Fruit fly (Drosophila melanogaster) whole organism, embryonic: ENCODE results near the gene Elal.

ENCODE experiments used
- Antp ChIP-seq: fragments of 200-800 bp; sonication (Bioruptor generic); optimal IDR thresholded peaks from 3 replicates; lab custom pipeline; 2016; ENCODE audit warnings: missing biosample characterization, missing genetic modification characterization
- Awh ChIP-seq: fragments of 200-800 bp; sonication (Bioruptor generic); IDR thresholded peaks from 2 replicates; pipeline ENCODE4, ENCODE4 v1.3.6; 2022; ENCODE audit warnings: missing biosample characterization, missing genetic modification characterization
- CG10274 ChIP-seq: fragments of 200-800 bp; sonication (Bioruptor generic); optimal IDR thresholded peaks from 3 replicates; lab custom pipeline; 2017; ENCODE audit warnings: missing biosample characterization, mild to moderate bottlenecking, missing genetic modification characterization
- CG11456 ChIP-seq: fragments of 200-800 bp; sonication (Bioruptor generic); IDR thresholded peaks from 3 replicates; pipeline ENCODE4 v1.3.6; 2022; ENCODE audit warnings: missing biosample characterization, missing genetic modification characterization
- CG14710 ChIP-seq: fragments of 200-800 bp; sonication (Bioruptor generic); optimal IDR thresholded peaks from 3 replicates; lab custom pipeline; 2019; ENCODE audit warnings: missing biosample characterization, mild to moderate bottlenecking, missing genetic modification characterization, moderate library complexity
- CG15479 ChIP-seq: fragments of 200-800 bp; sonication (Bioruptor generic); optimal IDR thresholded peaks from 3 replicates; lab custom pipeline; 2019; ENCODE audit warnings: missing biosample characterization, mild to moderate bottlenecking, missing genetic modification characterization, moderate library complexity
- CG16863 ChIP-seq: fragments of 200-800 bp; sonication (Bioruptor generic); optimal IDR thresholded peaks from 3 replicates; lab custom pipeline; 2016; ENCODE audit warnings: missing biosample characterization, missing genetic modification characterization
- CG18764 ChIP-seq: fragments of 200-800 bp; sonication (Bioruptor generic); optimal IDR thresholded peaks from 3 replicates; lab custom pipeline; 2016; ENCODE audit warnings: missing biosample characterization, missing genetic modification characterization
- CG30403 ChIP-seq: fragments of 200-800 bp; sonication (Bioruptor generic); optimal IDR thresholded peaks from 3 replicates; lab custom pipeline; 2016; ENCODE audit warnings: missing biosample characterization, missing genetic modification characterization
- CG30431 ChIP-seq: fragments of 200-800 bp; sonication (Bioruptor generic); optimal IDR thresholded peaks from 2 replicates; lab custom pipeline; 2017; ENCODE audit warnings: missing biosample characterization, missing genetic modification characterization
- CG32532 ChIP-seq: fragments of 200-800 bp; sonication (Bioruptor generic); IDR thresholded peaks from 2 replicates; pipeline ENCODE4 v1.3.6; 2022; ENCODE audit warnings: missing biosample characterization, missing genetic modification characterization
- CG32772 ChIP-seq: fragments of 200-800 bp; sonication (Bioruptor generic); IDR thresholded peaks from 2 replicates; pipeline ENCODE4 v1.3.6; 2022; ENCODE audit warnings: missing biosample characterization, missing genetic modification characterization
- CG4404 ChIP-seq: fragments of 200-800 bp; sonication (Bioruptor generic); IDR thresholded peaks from 2 replicates; pipeline ENCODE4 v1.3.6; 2022; ENCODE audit warnings: missing biosample characterization, missing genetic modification characterization
- CG4820 ChIP-seq: fragments of 200-800 bp; sonication (Bioruptor generic); optimal IDR thresholded peaks from 3 replicates; lab custom pipeline; 2016; ENCODE audit warnings: missing biosample characterization, missing genetic modification characterization
- CG6175 ChIP-seq: fragments of 200-800 bp; sonication (Bioruptor generic); IDR thresholded peaks from 3 replicates; pipeline ENCODE4 v1.3.6; 2022; ENCODE audit warnings: missing biosample characterization, missing genetic modification characterization
- CG6813 ChIP-seq: fragments of 200-800 bp; sonication (Bioruptor generic); optimal IDR thresholded peaks from 2 replicates; lab custom pipeline; 2017; ENCODE audit warnings: missing biosample characterization, missing genetic modification characterization, mild to moderate bottlenecking, moderate library complexity, missing genetic modification reagents
- CG7556 ChIP-seq: fragments of 200-800 bp; sonication (Bioruptor generic); optimal IDR thresholded peaks from 2 replicates; lab custom pipeline; 2017; ENCODE audit warnings: missing biosample characterization, mild to moderate bottlenecking, missing genetic modification characterization
- CG9609 ChIP-seq: fragments of 200-800 bp; sonication (Bioruptor generic); optimal IDR thresholded peaks from 3 replicates; lab custom pipeline; 2016; ENCODE audit warnings: missing biosample characterization, missing genetic modification characterization
- Dip2 ChIP-seq: fragments of 200-800 bp; sonication (Bioruptor generic); IDR thresholded peaks from 2 replicates; pipeline ENCODE4 v1.3.6; 2022; ENCODE audit warnings: missing biosample characterization, missing genetic modification characterization
- NK7.1 ChIP-seq: fragments of 200-800 bp; sonication (Bioruptor generic); optimal IDR thresholded peaks from 3 replicates; lab custom pipeline; 2016; ENCODE audit warnings: missing biosample characterization, missing genetic modification characterization
- Oaz ChIP-seq: fragments of 200-800 bp; sonication (Bioruptor generic); IDR thresholded peaks from 2 replicates; pipeline ENCODE4 v1.3.6; 2022; ENCODE audit warnings: missing biosample characterization, missing genetic modification characterization
- Opbp ChIP-seq: fragments of 200-800 bp; sonication (Bioruptor generic); IDR thresholded peaks from 3 replicates; pipeline ENCODE4 v1.3.6; 2022; ENCODE audit warnings: missing biosample characterization, missing genetic modification characterization; ENCODE audit not compliant: partially characterized antibody
- Xbp1 ChIP-seq: fragments of 200-800 bp; sonication (Bioruptor generic); optimal IDR thresholded peaks from 3 replicates; lab custom pipeline; 2016; ENCODE audit warnings: missing biosample characterization, mild to moderate bottlenecking, missing genetic modification characterization
- ab ChIP-seq: fragments of 200-800 bp; sonication (Bioruptor generic); optimal IDR thresholded peaks from 2 replicates; lab custom pipeline; 2016; ENCODE audit warnings: missing biosample characterization, missing genetic modification characterization
- ato ChIP-seq: fragments of 200-800 bp; sonication (Bioruptor generic); IDR thresholded peaks from 2 replicates; pipeline ENCODE4 v1.3.6; 2022; ENCODE audit warnings: missing biosample characterization, missing genetic modification characterization; ENCODE audit not compliant: partially characterized antibody
- az2 ChIP-seq: fragments of 200-800 bp; sonication (Bioruptor generic); optimal IDR thresholded peaks from 3 replicates; lab custom pipeline; 2016; ENCODE audit warnings: missing biosample characterization, missing genetic modification characterization
- caup ChIP-seq: fragments of 200-800 bp; sonication (Bioruptor generic); optimal IDR thresholded peaks from 3 replicates; lab custom pipeline; 2017; ENCODE audit warnings: missing biosample characterization, mild to moderate bottlenecking, missing genetic modification characterization, moderate library complexity; ENCODE audit not compliant: severe bottlenecking
- chn ChIP-seq: fragments of 200-800 bp; sonication (Bioruptor generic); optimal IDR thresholded peaks from 2 replicates; lab custom pipeline; 2016; ENCODE audit warnings: missing biosample characterization, missing genetic modification characterization
- crp ChIP-seq, 2 experiments: fragments of 200-800 bp; sonication (Bioruptor generic); optimal IDR thresholded peaks; 2 replicates in 1 of 2; 3 replicates in 1 of 2; lab custom pipeline; 2017; ENCODE audit warnings: missing biosample characterization in 2 of 2, missing genetic modification characterization in 2 of 2, mild to moderate bottlenecking in 1 of 2, moderate library complexity in 1 of 2
- dan ChIP-seq: fragments of 200-800 bp; sonication (Bioruptor generic); IDR thresholded peaks from 2 replicates; pipeline ENCODE4 v1.3.6; 2022; ENCODE audit warnings: missing biosample characterization, missing genetic modification characterization
- dati ChIP-seq: fragments of 200-800 bp; sonication (Bioruptor generic); IDR thresholded peaks from 2 replicates; pipeline ENCODE4 v1.3.6; 2022; ENCODE audit warnings: missing biosample characterization, missing genetic modification characterization
- eyg ChIP-seq: fragments of 200-800 bp; sonication (Bioruptor generic); optimal IDR thresholded peaks from 3 replicates; lab custom pipeline; 2016; ENCODE audit warnings: missing biosample characterization, missing genetic modification characterization
- fru ChIP-seq: fragments of >200 bp; optimal IDR thresholded peaks from 2 replicates; lab custom pipeline; 2017
- gcm ChIP-seq: fragments of 200-800 bp; sonication (Bioruptor generic); optimal IDR thresholded peaks from 2 replicates; lab custom pipeline; 2019; ENCODE audit warnings: missing biosample characterization, mild to moderate bottlenecking, missing genetic modification characterization, moderate library complexity
- grn ChIP-seq: fragments of 200-800 bp; sonication (Bioruptor generic); optimal IDR thresholded peaks from 3 replicates; lab custom pipeline; 2017; ENCODE audit warnings: missing biosample characterization, missing genetic modification characterization
- onecut ChIP-seq: fragments of 200-800 bp; sonication (Bioruptor generic); IDR thresholded peaks from 2 replicates; pipeline ENCODE4 v1.3.6; 2022; ENCODE audit warnings: missing biosample characterization, missing genetic modification characterization
- pan ChIP-seq, 4 experiments: fragments of >200 bp in 3 of 4; fragments of 200-800 bp in 1 of 4; sonication (Bioruptor generic) in 1 of 4; optimal IDR thresholded peaks in 3 of 4; IDR thresholded peaks in 1 of 4; 2 replicates each; pipeline versions ENCODE4 v1.3.6 to Lab custom; 2017 to 2022; ENCODE audit warnings: missing biosample characterization in 2 of 4, missing genetic modification characterization in 2 of 4, mixed read lengths in 1 of 4
- peb ChIP-seq: fragments of 200-800 bp; sonication (Bioruptor generic); IDR thresholded peaks from 2 replicates; pipeline ENCODE4 v1.3.6; 2022; ENCODE audit warnings: missing biosample characterization, missing genetic modification characterization
- pnt ChIP-seq: fragments of 200-800 bp; sonication (Bioruptor generic); optimal IDR thresholded peaks from 3 replicates; lab custom pipeline; 2016; ENCODE audit warnings: missing biosample characterization, missing genetic modification characterization
- sens ChIP-seq: fragments of 200-800 bp; sonication (Bioruptor generic); peaks from one replicate; lab custom pipeline; 2016; ENCODE audit warnings: missing biosample characterization, missing genetic modification characterization
- sim ChIP-seq: fragments of 200-800 bp; sonication (Bioruptor generic); IDR thresholded peaks from 2 replicates; pipeline ENCODE4 v1.3.6; 2022; ENCODE audit warnings: missing biosample characterization, missing genetic modification characterization
- sima ChIP-seq: fragments of 200-800 bp; sonication (Bioruptor generic); optimal IDR thresholded peaks from 2 replicates; lab custom pipeline; 2016; ENCODE audit warnings: missing biosample characterization, missing genetic modification characterization
- sqz ChIP-seq: fragments of 200-800 bp; sonication (Bioruptor generic); optimal IDR thresholded peaks from 3 replicates; lab custom pipeline; 2018; ENCODE audit warnings: missing biosample characterization, mild to moderate bottlenecking, missing genetic modification characterization
- tna ChIP-seq: fragments of 200-800 bp; sonication (Bioruptor generic); IDR thresholded peaks from 2 replicates; pipeline ENCODE4 v1.3.6; 2022; ENCODE audit warnings: missing biosample characterization, missing genetic modification characterization; ENCODE audit not compliant: partially characterized antibody
- vvl ChIP-seq: fragments of 200-800 bp; sonication (Bioruptor generic); IDR thresholded peaks from 2 replicates; pipeline ENCODE4 v1.3.6; 2022; ENCODE audit warnings: missing biosample characterization, missing genetic modification characterization
- z ChIP-seq: fragments of 200-800 bp; sonication (Bioruptor generic); IDR thresholded peaks from 3 replicates; pipeline ENCODE4 v1.3.6; 2022; ENCODE audit warnings: missing biosample characterization, missing genetic modification characterization
- zen ChIP-seq: fragments of 200-800 bp; sonication (Bioruptor generic); optimal IDR thresholded peaks from 3 replicates; lab custom pipeline; 2018; ENCODE audit warnings: missing biosample characterization, mild to moderate bottlenecking, missing genetic modification characterization, moderate library complexity
- zfh2 ChIP-seq: fragments of 200-800 bp; sonication (Bioruptor generic); optimal IDR thresholded peaks from 2 replicates; lab custom pipeline; 2016; ENCODE audit warnings: missing biosample characterization, missing genetic modification characterization

Elal gene

dm6 chr3R:24845952-24846848 lies 18.9 kb upstream of the Elal start:
- peak; percentile 76 for TF ChIP-seq gcm (GFP tag; lab: Kevin White, UChicago)
- TF ChIP-seq Awh (GFP tag; lab: Robert Waterston, UW), result peak; percentile 45; the same call in 1 of the 2 replicates
- TF ChIP-seq vvl (GFP tag; lab: Robert Waterston, UW), result 0 out of 2 replicates have a peak, but pooled peaks have one; percentile 19
- 0 out of 2 replicates have a peak, but pooled peaks have one; percentile 30 for TF ChIP-seq CG32772 (GFP tag; lab: Robert Waterston, UW)
- no peak for TF ChIP-seq caup (GFP tag; lab: Kevin White, UChicago)
- TF ChIP-seq sqz (GFP tag; lab: Kevin White, UChicago), result peak; percentile 80
- TF ChIP-seq CG15479 (GFP tag; lab: Kevin White, UChicago), result peak; percentile 53
- TF ChIP-seq z (GFP tag; lab: Robert Waterston, UW), result peak; percentile 64; the same call in 1 of the 3 replicates
- TF ChIP-seq CG10274, result no peak
- no peak for TF ChIP-seq chn (GFP tag; lab: Kevin White, UChicago)
- TF ChIP-seq peb, result no peak
- TF ChIP-seq sens (GFP tag; lab: Kevin White, UChicago), result peak; percentile 48
- TF ChIP-seq grn (GFP tag; lab: Kevin White, UChicago), result peak; percentile 61
- TF ChIP-seq sim (GFP tag; lab: Robert Waterston, UW), result no peak
- TF ChIP-seq fru (lab: Kevin White, UChicago), result no peak
- TF ChIP-seq zen, result peak; percentile 84

- peak; percentile 44; the same call in 1 of the 3 replicates for TF ChIP-seq CG6175 (GFP tag; lab: Robert Waterston, UW)
- peak; percentile 45 for TF ChIP-seq az2
- peak; percentile 84 for TF ChIP-seq Xbp1 (GFP tag; lab: Kevin White, UChicago)
- TF ChIP-seq eyg (GFP tag; lab: Kevin White, UChicago), result peak; percentile 50
- no peak for TF ChIP-seq pan (optimal IDR thresholded peaks at IDR 0.05; lab: Kevin White, UChicago)
- peak in 1 of 2 experiments; percentile 60 for TF ChIP-seq pan (GFP tag; optimal IDR thresholded peaks at IDR 0.05 in 1 of 2, IDR thresholded peaks at IDR 0.05 in 1 of 2)
- TF ChIP-seq dati (GFP tag; lab: Robert Waterston, UW), result no peak
- no peak for TF ChIP-seq Oaz (GFP tag; lab: Robert Waterston, UW)
- peak in 1 of 2 experiments; percentile 41 for TF ChIP-seq crp (GFP tag; optimal IDR thresholded peaks at IDR 0.05; lab: Kevin White, UChicago)
- TF ChIP-seq sima (GFP tag; lab: Kevin White, UChicago), result no peak
- no peak for TF ChIP-seq Dip2 (GFP tag; lab: Robert Waterston, UW)
- TF ChIP-seq Opbp (GFP tag; lab: Robert Waterston, UW), result peak; percentile 87
- no peak for TF ChIP-seq CG6813 (GFP tag; lab: Kevin White, UChicago)
- TF ChIP-seq CG14710 (tag; lab: Kevin White, UChicago), result peak; percentile 61
- peak; percentile 38 for TF ChIP-seq NK7.1
- TF ChIP-seq ato (GFP tag; lab: Robert Waterston, UW), result peak; percentile 75
- peak; percentile 54 for TF ChIP-seq CG4820
- no peak for TF ChIP-seq CG30431 (GFP tag; lab: Kevin White, UChicago)
- TF ChIP-seq CG11456 (GFP tag; lab: Robert Waterston, UW), result peak; percentile 85
- TF ChIP-seq dan, result no peak
- TF ChIP-seq CG15479 (GFP tag; lab: Kevin White, UChicago), result no peak
- TF ChIP-seq Antp (GFP tag; lab: Kevin White, UChicago), result peak; percentile 78
- TF ChIP-seq CG18764 (GFP tag; lab: Kevin White, UChicago), result peak; percentile 73
- TF ChIP-seq CG16863 (GFP tag; lab: Kevin White, UChicago), result peak; percentile 43
- peak; percentile 80 for TF ChIP-seq CG30403
- TF ChIP-seq CG32532 (GFP tag; lab: Robert Waterston, UW), result peak; percentile 70; the same call in 1 of the 2 replicates
- TF ChIP-seq CG7556 (GFP tag; lab: Kevin White, UChicago), result peak; percentile 52
- peak; percentile 44; the same call in 1 of the 2 replicates for TF ChIP-seq tna (GFP tag; lab: Robert Waterston, UW)
- peak; percentile 78 for TF ChIP-seq CG9609 (GFP tag; lab: Kevin White, UChicago)
- TF ChIP-seq CG4404 (GFP tag; lab: Robert Waterston, UW), result peak; percentile 31; the same call in 1 of the 2 replicates
- no peak; the same call in 1 of the 2 replicates for TF ChIP-seq onecut (GFP tag; lab: Robert Waterston, UW)
- peak; percentile 91 for TF ChIP-seq zfh2
- TF ChIP-seq ab, result peak; percentile 16
- peak; percentile 58 for TF ChIP-seq pnt
Measured at dm6 chr3R:24850420-24850819, 14.7 kb upstream of the Elal start, which contains the start of gene CG7006. Gene CG7006 (plus strand): TSS chr3R:24850627.
